Worm (Caenorhabditis elegans) whole organism, L1 larva: ENCODE measurements around the gene math-42.

ENCODE experiments used
- Y116A8C.19 ChIP-seq: sonication (generic microtip); optimal IDR thresholded peaks from 2 replicates; lab custom pipeline; 2016; ENCODE audit warnings: missing compliant biosample characterization, missing genetic modification characterization, borderline replicate concordance
- lin-13 ChIP-seq: fragments of 150-350 bp; optimal IDR thresholded peaks from 2 replicates; lab custom pipeline; 2014; ENCODE audit warnings: missing biosample characterization, missing genetic modification reagents, missing genetic modification characterization
- nhr-28 ChIP-seq: fragments of 150-350 bp; optimal IDR thresholded peaks from 2 replicates; lab custom pipeline; 2014; ENCODE audit warnings: missing biosample characterization, missing genetic modification characterization
- snu-23 ChIP-seq: sonication (generic microtip); optimal IDR thresholded peaks from 2 replicates; lab custom pipeline; 2016; ENCODE audit warnings: missing genetic modification characterization, missing compliant biosample characterization

DNA sequence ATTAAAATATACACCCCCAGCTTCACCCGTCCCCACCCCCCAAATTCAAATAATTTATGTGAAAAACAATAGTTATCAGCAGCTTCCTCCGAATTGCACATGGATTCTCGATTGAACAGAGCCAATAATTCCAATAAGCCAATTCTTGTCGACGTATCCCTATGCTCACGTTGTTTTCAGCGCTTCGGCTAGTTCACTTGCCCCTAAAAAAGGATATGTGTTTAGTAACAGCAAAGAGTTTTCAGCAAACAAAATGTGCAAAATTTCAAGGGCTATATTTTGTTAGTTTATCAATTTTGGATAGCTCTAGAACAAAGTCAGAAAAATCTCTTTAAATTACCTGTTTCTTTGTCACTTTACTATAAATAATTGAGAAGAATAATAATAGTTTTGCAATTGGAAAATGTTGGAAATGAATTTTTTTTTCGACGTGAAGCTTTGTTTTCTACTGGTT is 16.0 kb upstream of the math-42 start, which contains the start of the genes T16A1.5 and fbxc-49:
- TF ChIP-seq nhr-28 (tag; lab: Kevin White, UChicago) (no peak), snu-23 (GFP tag; lab: Kevin White, UChicago) (no peak), Y116A8C.19 (tag; lab: Kevin White, UChicago) (no peak), lin-13 (GFP tag; lab: Kevin White, UChicago) (no peak)
